Fruit fly (Drosophila melanogaster) whole organism, embryonic: ENCODE results near the gene Jhbp7.

Experiments used
- Aef1 ChIP-seq: fragments of 200-800 bp; sonication (Bioruptor generic); IDR thresholded peaks from 3 replicates; pipeline ENCODE4 v1.3.6; 2022; ENCODE audit warnings: missing biosample characterization, missing genetic modification characterization
- Asciz ChIP-seq: fragments of 200-800 bp; sonication (Bioruptor generic); optimal IDR thresholded peaks from 2 replicates; lab custom pipeline; 2017; ENCODE audit warnings: missing biosample characterization, mild to moderate bottlenecking, missing genetic modification characterization, missing genetic modification reagents
- Awh ChIP-seq: fragments of 200-800 bp; sonication (Bioruptor generic); IDR thresholded peaks from 2 replicates; pipeline ENCODE4, ENCODE4 v1.3.6; 2022; ENCODE audit warnings: missing biosample characterization, missing genetic modification characterization
- Bgb ChIP-seq: fragments of 200-800 bp; sonication (Bioruptor generic); IDR thresholded peaks from 2 replicates; pipeline ENCODE4 v1.3.6; 2022; ENCODE audit warnings: missing biosample characterization, missing genetic modification characterization; ENCODE audit not compliant: partially characterized antibody
- CG10274 ChIP-seq: fragments of 200-800 bp; sonication (Bioruptor generic); optimal IDR thresholded peaks from 3 replicates; lab custom pipeline; 2017; ENCODE audit warnings: missing biosample characterization, mild to moderate bottlenecking, missing genetic modification characterization
- CG10565 ChIP-seq: fragments of 200-800 bp; sonication (Bioruptor generic); optimal IDR thresholded peaks from 3 replicates; lab custom pipeline; 2016; ENCODE audit warnings: missing biosample characterization, mild to moderate bottlenecking, missing genetic modification characterization
- CG11093 ChIP-seq: fragments of 200-800 bp; sonication (Bioruptor generic); IDR thresholded peaks from 3 replicates; pipeline ENCODE4 v1.3.6; 2022; ENCODE audit warnings: missing biosample characterization, missing genetic modification characterization
- CG13123 ChIP-seq: fragments of 200-800 bp; sonication (Bioruptor generic); optimal IDR thresholded peaks from 2 replicates; lab custom pipeline; 2016; ENCODE audit warnings: missing biosample characterization, missing genetic modification characterization
- CG1602 ChIP-seq: fragments of 200-800 bp; sonication (Bioruptor generic); optimal IDR thresholded peaks from 3 replicates; lab custom pipeline; 2016; ENCODE audit warnings: missing biosample characterization, missing genetic modification characterization
- CG1647 ChIP-seq: fragments of 200-800 bp; sonication (Bioruptor generic); optimal IDR thresholded peaks from 3 replicates; lab custom pipeline; 2016; ENCODE audit warnings: missing biosample characterization, missing genetic modification characterization
- CG17186 ChIP-seq: fragments of 200-800 bp; sonication (Bioruptor generic); optimal IDR thresholded peaks from 3 replicates; lab custom pipeline; 2017; ENCODE audit warnings: missing biosample characterization, missing genetic modification reagents, missing genetic modification characterization
- CG18476 ChIP-seq: fragments of 200-800 bp; sonication (Bioruptor generic); optimal IDR thresholded peaks from 2 replicates; lab custom pipeline; 2016; ENCODE audit warnings: missing biosample characterization, mild to moderate bottlenecking, missing genetic modification characterization
- CG31388 ChIP-seq: fragments of 200-800 bp; sonication (Bioruptor generic); optimal IDR thresholded peaks from 2 replicates; lab custom pipeline; 2016; ENCODE audit warnings: missing biosample characterization, missing genetic modification characterization
- CG4707 ChIP-seq: fragments of 200-800 bp; sonication (Bioruptor generic); optimal IDR thresholded peaks from 2 replicates; lab custom pipeline; 2018; ENCODE audit warnings: missing biosample characterization, mild to moderate bottlenecking, missing genetic modification characterization, moderate library complexity
- CG6854 ChIP-seq: fragments of 200-800 bp; sonication (Bioruptor generic); optimal IDR thresholded peaks from 3 replicates; lab custom pipeline; 2017; ENCODE audit warnings: missing biosample characterization, mild to moderate bottlenecking, missing genetic modification characterization
- CG7271 ChIP-seq: fragments of 200-800 bp; sonication (Bioruptor generic); optimal IDR thresholded peaks from 2 replicates; lab custom pipeline; 2018; ENCODE audit warnings: missing biosample characterization, mild to moderate bottlenecking, missing genetic modification characterization, moderate library complexity
- CG7556 ChIP-seq: fragments of 200-800 bp; sonication (Bioruptor generic); optimal IDR thresholded peaks from 2 replicates; lab custom pipeline; 2017; ENCODE audit warnings: missing biosample characterization, mild to moderate bottlenecking, missing genetic modification characterization
- CG9797 ChIP-seq: fragments of 200-800 bp; sonication (Bioruptor generic); optimal IDR thresholded peaks from 3 replicates; lab custom pipeline; 2018; ENCODE audit warnings: missing biosample characterization, mild to moderate bottlenecking, missing genetic modification characterization
- D19A ChIP-seq: fragments of 200-800 bp; optimal IDR thresholded peaks from 3 replicates; lab custom pipeline; 2019; ENCODE audit warnings: missing biosample characterization, mild to moderate bottlenecking, missing genetic modification characterization, moderate library complexity
- Elba2 ChIP-seq: fragments of 200-800 bp; sonication (Bioruptor generic); optimal IDR thresholded peaks from 3 replicates; lab custom pipeline; 2016; ENCODE audit warnings: missing biosample characterization, missing genetic modification characterization
- HLH3B ChIP-seq: fragments of 200-800 bp; sonication (Bioruptor generic); IDR thresholded peaks from 2 replicates; pipeline ENCODE4 v1.3.6; 2022; ENCODE audit warnings: missing biosample characterization, missing genetic modification characterization
- HmgZ ChIP-seq: fragments of 200-800 bp; sonication (Bioruptor generic); optimal IDR thresholded peaks from 2 replicates; lab custom pipeline; 2018; ENCODE audit warnings: missing biosample characterization, mild to moderate bottlenecking, missing genetic modification characterization
- Hr51 ChIP-seq, 2 experiments: fragments of 200-800 bp; sonication (Bioruptor generic); optimal IDR thresholded peaks; 2 replicates in 1 of 2; 3 replicates in 1 of 2; lab custom pipeline; 2016 to 2018; ENCODE audit warnings: missing biosample characterization in 2 of 2, missing genetic modification characterization in 2 of 2, mild to moderate bottlenecking in 1 of 2, moderate library complexity in 1 of 2
- Hsf ChIP-seq: fragments of 200-800 bp; sonication (Bioruptor generic); optimal IDR thresholded peaks from 3 replicates; lab custom pipeline; 2016; ENCODE audit warnings: missing biosample characterization, missing genetic modification characterization
- Mes4 ChIP-seq: fragments of 200-800 bp; sonication (Bioruptor generic); optimal IDR thresholded peaks from 2 replicates; lab custom pipeline; 2016; ENCODE audit warnings: missing biosample characterization, missing genetic modification characterization
- NfI ChIP-seq: fragments of 200-800 bp; sonication (Bioruptor generic); optimal IDR thresholded peaks from 3 replicates; lab custom pipeline; 2018; ENCODE audit warnings: missing biosample characterization, mild to moderate bottlenecking, missing genetic modification characterization, moderate library complexity
- Sox102F ChIP-seq: fragments of 200-800 bp; sonication (Bioruptor generic); optimal IDR thresholded peaks from 2 replicates; lab custom pipeline; 2018; ENCODE audit warnings: missing biosample characterization, mild to moderate bottlenecking, missing genetic modification characterization, moderate library complexity
- Sry-β ChIP-seq: fragments of 200-800 bp; sonication (Bioruptor generic); optimal IDR thresholded peaks from 2 replicates; lab custom pipeline; 2018; ENCODE audit warnings: missing biosample characterization, mild to moderate bottlenecking, missing genetic modification characterization, moderate library complexity
- Usf ChIP-seq: fragments of 200-800 bp; sonication (Bioruptor generic); optimal IDR thresholded peaks from 2 replicates; lab custom pipeline; 2017; ENCODE audit warnings: missing genotype, missing biosample characterization, missing genetic modification characterization
- bcd ChIP-seq: fragments of 200-800 bp; sonication (Bioruptor generic); optimal IDR thresholded peaks from 2 replicates; lab custom pipeline; 2017; ENCODE audit warnings: missing biosample characterization, mild to moderate bottlenecking, missing genetic modification characterization
- ewg ChIP-seq: fragments of 200-800 bp; sonication (Bioruptor generic); optimal IDR thresholded peaks from 3 replicates; lab custom pipeline; 2017; ENCODE audit warnings: mild to moderate bottlenecking, missing biosample characterization, missing genetic modification reagents, missing genetic modification characterization
- fd3F ChIP-seq: fragments of 200-800 bp; sonication (Bioruptor generic); optimal IDR thresholded peaks from 2 replicates; lab custom pipeline; 2018; ENCODE audit warnings: missing biosample characterization, mild to moderate bottlenecking, missing genetic modification characterization, moderate library complexity
- gce ChIP-seq: fragments of 200-800 bp; sonication (Bioruptor generic); IDR thresholded peaks from 3 replicates; pipeline ENCODE4 v1.3.6; 2022; ENCODE audit warnings: missing biosample characterization, missing genetic modification characterization
- gcm2 ChIP-seq: fragments of 200-800 bp; sonication (Bioruptor generic); optimal IDR thresholded peaks from 2 replicates; lab custom pipeline; 2016; ENCODE audit warnings: missing biosample characterization, missing genetic modification characterization
- gem ChIP-seq: fragments of 200-800 bp; sonication (Bioruptor generic); optimal IDR thresholded peaks from 2 replicates; lab custom pipeline; 2019; ENCODE audit warnings: missing biosample characterization, mild to moderate bottlenecking, missing genetic modification characterization, moderate library complexity
- gsb-n ChIP-seq: fragments of 200-800 bp; sonication (Bioruptor generic); optimal IDR thresholded peaks from 3 replicates; lab custom pipeline; 2018; ENCODE audit warnings: missing biosample characterization, mild to moderate bottlenecking, missing genetic modification characterization
- lab ChIP-seq: fragments of 200-800 bp; sonication (Bioruptor generic); optimal IDR thresholded peaks from 3 replicates; lab custom pipeline; 2017; ENCODE audit warnings: missing biosample characterization, missing genetic modification characterization, mild to moderate bottlenecking, moderate library complexity, missing genetic modification reagents
- lilli ChIP-seq: fragments of 200-800 bp; sonication (Bioruptor generic); optimal IDR thresholded peaks from 3 replicates; lab custom pipeline; 2016; ENCODE audit warnings: missing biosample characterization, missing genetic modification characterization
- lola ChIP-seq, 3 experiments: fragments of >200 bp in 2 of 3; fragments of 200-800 bp in 1 of 3; sonication (Bioruptor generic) in 1 of 3; optimal IDR thresholded peaks; 2 replicates each; lab custom pipeline; 2017 to 2019; ENCODE audit warnings: missing biosample characterization in 3 of 3, missing genetic modification characterization in 3 of 3, mild to moderate bottlenecking in 1 of 3, moderate library complexity in 1 of 3
- mam ChIP-seq: fragments of 200-800 bp; sonication (Bioruptor generic); optimal IDR thresholded peaks from 3 replicates; lab custom pipeline; 2016; ENCODE audit warnings: missing biosample characterization, missing genetic modification characterization
- nmo ChIP-seq: fragments of 200-800 bp; sonication (Bioruptor generic); optimal IDR thresholded peaks from 2 replicates; lab custom pipeline; 2018; ENCODE audit warnings: missing biosample characterization, mild to moderate bottlenecking, missing genetic modification characterization, moderate library complexity
- pfk ChIP-seq: fragments of 200-800 bp; sonication (Bioruptor generic); optimal IDR thresholded peaks from 2 replicates; lab custom pipeline; 2018; ENCODE audit warnings: missing biosample characterization, mild to moderate bottlenecking, missing genetic modification characterization, moderate library complexity
- sens ChIP-seq: fragments of 200-800 bp; sonication (Bioruptor generic); peaks from one replicate; lab custom pipeline; 2016; ENCODE audit warnings: missing biosample characterization, missing genetic modification characterization
- slou ChIP-seq: fragments of 200-800 bp; sonication (Bioruptor generic); optimal IDR thresholded peaks from 3 replicates; lab custom pipeline; 2016; ENCODE audit warnings: missing biosample characterization, missing genetic modification characterization
- sr ChIP-seq: fragments of 200-800 bp; sonication (Bioruptor generic); IDR thresholded peaks from 3 replicates; pipeline ENCODE4 v1.3.6; 2022; ENCODE audit warnings: missing biosample characterization, missing genetic modification characterization
- ssp ChIP-seq: fragments of 200-800 bp; sonication (Bioruptor generic); IDR thresholded peaks from 2 replicates; pipeline ENCODE4 v1.3.6; 2022; ENCODE audit warnings: missing biosample characterization, missing genetic modification characterization
- sug ChIP-seq: fragments of 200-800 bp; optimal IDR thresholded peaks from 2 replicates; lab custom pipeline; 2019; ENCODE audit warnings: missing biosample characterization, mild to moderate bottlenecking, missing genetic modification characterization, moderate library complexity
- unc-4 ChIP-seq: fragments of 200-800 bp; sonication (Bioruptor generic); IDR thresholded peaks from 2 replicates; pipeline ENCODE4 v1.3.6; 2022; ENCODE audit warnings: missing biosample characterization, missing genetic modification characterization; ENCODE audit not compliant: partially characterized antibody
- unpg ChIP-seq: fragments of 200-800 bp; sonication (Bioruptor generic); optimal IDR thresholded peaks from 3 replicates; lab custom pipeline; 2018; ENCODE audit warnings: missing biosample characterization, mild to moderate bottlenecking, missing genetic modification characterization, moderate library complexity

Jhbp7 gene

DNA sequence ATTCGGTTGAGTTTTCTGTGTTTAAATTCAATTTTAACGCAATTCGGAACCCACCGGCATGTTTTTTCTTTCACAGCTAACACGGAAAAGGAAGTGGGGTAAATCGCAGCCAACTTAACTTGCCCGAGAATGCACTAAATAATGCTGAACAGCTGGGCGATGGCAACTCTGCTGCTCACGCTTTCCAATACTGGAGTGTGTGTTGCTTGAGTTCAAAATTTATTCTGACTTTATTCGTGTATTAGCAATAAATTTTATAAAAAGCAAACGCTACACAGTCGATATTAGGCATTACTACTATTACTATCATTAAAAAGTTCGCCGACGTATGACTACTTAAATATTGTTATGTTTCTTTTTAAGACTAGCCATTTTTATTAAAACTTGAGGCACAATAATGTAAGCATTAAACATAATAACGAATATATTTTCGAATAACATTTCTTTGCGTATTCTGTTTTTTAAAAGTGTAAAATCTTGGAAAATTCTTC, 10.0 kb downstream of the Jhbp7 start, which contains the start of the genes RpS27 and Nup37 (continued):
- TF ChIP-seq Bgb (GFP tag; lab: Robert Waterston, UW) (peak; percentile 43; the same call in 1 of the 2 replicates), Aef1 (GFP tag; lab: Robert Waterston, UW) (peak; percentile 95), lilli (GFP tag; lab: Kevin White, UChicago) (peak; percentile 96), CG11093 (peak; percentile 85), CG7271 (tag; lab: Kevin White, UChicago) (peak; percentile 99), Awh (GFP tag; lab: Robert Waterston, UW) (peak; percentile 98), gsb-n (peak; percentile 95), CG7556 (GFP tag; lab: Kevin White, UChicago) (peak; percentile 93), gcm2 (GFP tag; lab: Kevin White, UChicago) (peak; percentile 98), Mes4 (GFP tag; lab: Kevin White, UChicago) (peak; percentile 99), mam (peak; percentile 98), unc-4 (0 out of 2 replicates have a peak, but pooled peaks have one; percentile 21), CG10274 (peak; percentile 96), HmgZ (tag; lab: Kevin White, UChicago) (peak; percentile 99), lola (GFP tag; optimal IDR thresholded peaks at IDR 0.05; lab: Kevin White, UChicago) (peak in 1 of 3 experiments; percentile 83), D19A (tag; lab: Kevin White, UChicago) (peak; percentile 77), fd3F (GFP tag; lab: Kevin White, UChicago) (peak; percentile 97), CG4707 (GFP tag; lab: Kevin White, UChicago) (peak; percentile 97), bcd (GFP tag; lab: Kevin White, UChicago) (peak; percentile 100), Hr51 (GFP tag; optimal IDR thresholded peaks at IDR 0.05; lab: Kevin White, UChicago) (peak; percentile 92 to 99), CG1647 (GFP tag; lab: Kevin White, UChicago) (peak; percentile 98), CG13123 (GFP tag; lab: Kevin White, UChicago) (peak; percentile 100), ssp (GFP tag; lab: Robert Waterston, UW) (peak; percentile 90), CG6854 (GFP tag; lab: Kevin White, UChicago) (peak; percentile 97), Asciz (peak; percentile 98), Hsf (GFP tag; lab: Kevin White, UChicago) (peak; percentile 98), lab (peak; percentile 99), Elba2 (GFP tag; lab: Kevin White, UChicago) (peak; percentile 72), gce (GFP tag; lab: Robert Waterston, UW) (peak; percentile 98), pfk (peak; percentile 90), CG10565 (GFP tag; lab: Kevin White, UChicago) (peak; percentile 91), CG18476 (GFP tag; lab: Kevin White, UChicago) (peak; percentile 93), sens (GFP tag; lab: Kevin White, UChicago) (peak; percentile 99), gem (tag; lab: Kevin White, UChicago) (peak; percentile 91), CG9797 (GFP tag; lab: Kevin White, UChicago) (peak; percentile 96), slou (peak; percentile 97), sug (tag; lab: Kevin White, UChicago) (peak; percentile 97), ewg (GFP tag; lab: Kevin White, UChicago) (peak; percentile 95), CG17186 (GFP tag; lab: Kevin White, UChicago) (peak; percentile 96), sr (GFP tag; lab: Robert Waterston, UW) (peak; percentile 98), CG31388 (GFP tag; lab: Kevin White, UChicago) (peak; percentile 94), Usf (GFP tag; lab: Kevin White, UChicago) (peak; percentile 97), NfI (GFP tag; lab: Kevin White, UChicago) (peak; percentile 100), Sry-β (peak; percentile 80), HLH3B (GFP tag; lab: Robert Waterston, UW) (peak; percentile 95), Sox102F (GFP tag; lab: Kevin White, UChicago) (peak; percentile 90), nmo (peak; percentile 97), CG1602 (GFP tag; lab: Kevin White, UChicago) (peak; percentile 95), unpg (GFP tag; lab: Kevin White, UChicago) (peak; percentile 95)
